Worm (Caenorhabditis elegans): Measurements from ENCODE around the gene F53B7.4.
A peak's percentile ranks its signal among the peaks of the same experiment; 100 is the strongest.

F53B7.4 gene

DNA sequence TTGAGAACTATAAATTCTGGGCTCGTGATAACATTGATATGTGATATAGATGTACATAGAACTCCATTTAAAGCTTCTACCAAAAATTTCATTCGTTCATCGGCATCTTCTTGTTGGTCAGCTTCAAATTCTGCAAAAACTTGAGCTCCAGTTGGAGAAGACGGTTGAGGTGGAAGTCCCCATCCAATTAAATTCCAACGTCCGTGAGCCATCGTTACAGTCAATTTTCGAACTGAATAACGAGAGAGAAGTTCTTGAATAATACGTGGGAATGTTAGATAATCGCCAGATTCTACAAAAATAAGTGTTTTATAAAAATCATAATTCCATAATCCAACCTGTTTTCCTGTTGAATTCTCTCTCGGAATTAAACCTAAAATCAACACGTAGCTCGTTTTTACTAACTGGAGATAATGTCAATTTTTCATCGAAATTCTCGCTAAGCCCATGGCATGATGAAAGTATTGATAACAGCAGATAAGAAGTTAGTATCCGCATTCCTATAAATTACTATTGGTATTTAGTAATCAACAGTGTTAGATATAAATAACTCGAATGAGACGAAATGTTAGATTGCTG lies 43.9 kb downstream of the F53B7.4 start, which contains the start of gene pigt-1:
TSS of gene pigt-1 (minus strand) at position 500 of the 579 bp plus-strand sequence.
- TF ChIP-seq snu-23 (GFP tag; optimal IDR thresholded peaks at IDR 0.05), result peak; percentile 14
- TF ChIP-seq mdl-1 (tag; optimal IDR thresholded peaks at IDR 0.05), result no peak
- TF ChIP-seq ztf-4 (tag; optimal IDR thresholded peaks at IDR 0.05), result peak; percentile 33
- peak; percentile 15 for TF ChIP-seq elt-2 (tag; optimal IDR thresholded peaks at IDR 0.05)
- no peak for TF ChIP-seq efl-1 (optimal IDR thresholded peaks at IDR 0.05)
- peak in 1 of 2 experiments; percentile 89 for TF ChIP-seq efl-1 (GFP tag; optimal IDR thresholded peaks at IDR 0.05 in 1 of 2)
- peak; percentile 58 for TF ChIP-seq nhr-85 (tag)
- no peak for TF ChIP-seq F16B12.6 (tag; optimal IDR thresholded peaks at IDR 0.05)
- peak; percentile 44 for TF ChIP-seq nhr-71 (tag; optimal IDR thresholded peaks at IDR 0.05)
- TF ChIP-seq tbx-2 (tag; optimal IDR thresholded peaks at IDR 0.05), result peak; percentile 20
- no peak for TF ChIP-seq xbp-1 (tag; optimal IDR thresholded peaks at IDR 0.05)
- peak; percentile 35 for TF ChIP-seq nhr-47 (tag; optimal IDR thresholded peaks at IDR 0.05)
- TF ChIP-seq C34B4.2 (tag; optimal IDR thresholded peaks at IDR 0.05), result no peak
- no peak for TF ChIP-seq Y116A8C.19 (tag; optimal IDR thresholded peaks at IDR 0.05; ENCODE audit: borderline replicate concordance)
- peak in 1 of 2 experiments; percentile 22 for TF ChIP-seq lsy-2 (tag; optimal IDR thresholded peaks at IDR 0.05)
- TF ChIP-seq lin-39 (tag; optimal IDR thresholded peaks at IDR 0.05), result no peak
- TF ChIP-seq aly-2 (tag; optimal IDR thresholded peaks at IDR 0.05), result peak; percentile 44
- TF ChIP-seq nhr-20 (tag; optimal IDR thresholded peaks at IDR 0.05), result peak; percentile 15
- TF ChIP-seq nhr-90 (tag; optimal IDR thresholded peaks at IDR 0.05; ENCODE audit: poor library complexity), result peak; percentile 50
- TF ChIP-seq zag-1 (tag; optimal IDR thresholded peaks at IDR 0.05), result no peak

DNA sequence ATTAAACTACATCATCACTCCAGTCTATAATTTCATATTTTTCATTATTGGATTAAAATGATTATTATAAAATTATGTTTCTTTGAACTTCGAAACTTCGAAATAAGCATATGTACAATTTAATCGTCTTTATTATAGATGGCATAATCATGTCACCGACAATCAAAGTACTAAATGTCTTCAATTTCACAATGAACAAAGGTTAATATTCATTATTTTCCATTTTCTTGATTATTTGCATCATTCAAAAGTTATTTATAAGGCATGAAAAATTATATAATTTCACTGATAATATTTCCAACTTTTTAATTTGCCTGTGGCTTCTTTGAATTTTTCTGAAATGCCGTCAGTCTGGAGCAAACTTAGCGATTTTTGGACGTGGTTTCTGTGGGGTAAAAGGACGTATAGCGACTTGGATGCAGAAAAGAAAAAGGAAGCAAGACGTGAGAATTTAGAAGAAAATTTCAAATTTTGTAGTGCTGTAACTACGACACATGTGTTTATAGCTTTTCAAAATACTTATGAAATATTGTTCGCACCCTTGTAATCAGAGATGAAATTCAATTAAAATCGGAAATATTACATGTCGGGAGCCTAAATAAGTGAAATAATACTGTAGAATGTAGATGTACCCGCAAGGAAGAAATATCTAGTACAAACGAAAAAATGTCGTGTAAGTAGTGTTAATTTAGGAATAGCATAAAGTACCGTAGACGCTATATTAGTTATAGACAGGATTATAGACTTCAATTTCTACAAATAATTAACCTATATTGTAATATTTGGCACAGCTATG lies 46.5 kb downstream of the F53B7.4 start, which contains the start of gene F17C11.13:
TSS of gene F17C11.13 (plus strand) at position 243 of the 796 bp plus-strand sequence.
- TF ChIP-seq efl-1 (optimal IDR thresholded peaks at IDR 0.05), result no peak
- peak in 1 of 2 experiments; percentile 34 for TF ChIP-seq efl-1 (GFP tag; optimal IDR thresholded peaks at IDR 0.05 in 1 of 2)
- TF ChIP-seq aha-1 (tag; optimal IDR thresholded peaks at IDR 0.05), result no peak
- TF ChIP-seq elt-2 (tag; optimal IDR thresholded peaks at IDR 0.05), result peak; percentile 11

DNA sequence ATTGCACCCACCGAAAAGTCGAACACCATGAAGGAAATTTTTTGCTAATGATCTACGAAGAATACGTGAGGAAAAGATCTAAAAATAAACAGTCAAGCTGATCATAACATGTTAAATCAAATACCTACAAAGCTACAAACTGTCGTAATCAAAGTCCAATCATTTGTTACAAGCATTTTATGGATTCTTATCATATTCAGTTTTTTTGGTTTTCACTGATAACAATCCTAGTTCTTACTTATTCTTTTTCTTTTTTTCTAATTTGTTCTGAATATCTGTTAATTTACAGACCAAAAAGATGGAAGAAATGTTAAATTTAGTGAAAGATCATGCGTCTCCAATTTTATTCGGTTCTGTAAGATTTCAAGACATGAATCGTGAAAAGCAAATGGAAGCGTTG lies 47.5 kb downstream of the F53B7.4 start, which contains the start of gene F17C11.6:
TSS of gene F17C11.6 (plus strand) at position 290 of the 400 bp plus-strand sequence.
- TF ChIP-seq C16A3.4 (tag; optimal IDR thresholded peaks at IDR 0.05) (no peak), elt-3 (tag; optimal IDR thresholded peaks at IDR 0.05) (no peak), hlh-4 (tag; optimal IDR thresholded peaks at IDR 0.05) (no peak), unc-130 (tag; optimal IDR thresholded peaks at IDR 0.05) (no peak), aha-1 (tag; optimal IDR thresholded peaks at IDR 0.05) (no peak), lir-3 (tag; optimal IDR thresholded peaks at IDR 0.05; ENCODE audit: poor library complexity) (no peak), isw-1 (GFP tag; IDR thresholded peaks at IDR 0.05) (no peak), jun-1 (tag; optimal IDR thresholded peaks at IDR 0.05) (no peak), nhr-85 (tag) (no peak), nhr-47 (tag; optimal IDR thresholded peaks at IDR 0.05) (no peak)

DNA sequence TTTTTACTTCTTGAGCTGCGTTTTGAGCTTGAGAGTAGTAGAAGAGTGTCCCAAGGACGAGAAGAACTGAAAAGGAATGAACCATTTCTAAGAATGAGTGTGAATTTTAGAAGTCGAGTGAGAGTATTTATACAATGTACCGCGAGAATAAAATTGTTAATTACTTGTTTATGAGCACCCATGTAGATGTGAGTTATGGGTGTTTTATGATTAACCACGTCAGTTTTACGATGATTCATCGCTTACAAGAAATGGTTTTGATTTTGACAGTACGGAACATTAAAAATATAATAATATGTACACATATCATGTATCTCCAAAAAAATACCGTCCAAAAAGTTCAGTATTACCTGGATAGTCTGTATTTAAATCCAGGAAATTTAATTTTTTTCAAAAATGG lies 48.0 kb downstream of the F53B7.4 start, which contains the start of gene clec-221:
TSS of gene clec-221 (minus strand) at position 101 of the 400 bp plus-strand sequence.
- TF ChIP-seq aha-1 (tag; optimal IDR thresholded peaks at IDR 0.05) (no peak), dpl-1 (GFP tag; optimal IDR thresholded peaks at IDR 0.05) (no peak)

- TF ChIP-seq nhr-85 (tag), result peak; percentile 51
- TF ChIP-seq pag-3 (tag; optimal IDR thresholded peaks at IDR 0.05; ENCODE audit: borderline replicate concordance, insufficient read depth), result no peak
- TF ChIP-seq unc-98 (GFP tag; IDR thresholded peaks at IDR 0.05), result no peak
- TF ChIP-seq pax-3 (tag; optimal IDR thresholded peaks at IDR 0.05), result no peak
- TF ChIP-seq hlh-17 (GFP tag; optimal IDR thresholded peaks at IDR 0.05; ENCODE audit: borderline replicate concordance), result no peak
- TF ChIP-seq nhr-76 (tag; optimal IDR thresholded peaks at IDR 0.05), result no peak
- no peak for TF ChIP-seq aly-2 (tag; optimal IDR thresholded peaks at IDR 0.05)
- no peak for TF ChIP-seq C34B4.2 (tag; optimal IDR thresholded peaks at IDR 0.05)
- no peak for TF ChIP-seq unc-30 (tag; optimal IDR thresholded peaks at IDR 0.05)
- peak in 1 of 2 experiments; percentile 4 for TF ChIP-seq efl-1 (optimal IDR thresholded peaks at IDR 0.05)
- peak in 1 of 2 experiments; percentile 80 for TF ChIP-seq efl-1 (GFP tag; optimal IDR thresholded peaks at IDR 0.05 in 1 of 2)
- no peak for TF ChIP-seq zip-4 (GFP tag; optimal IDR thresholded peaks at IDR 0.05)
- no peak for TF ChIP-seq elt-3 (tag; optimal IDR thresholded peaks at IDR 0.05)
- no peak for TF ChIP-seq dsc-1 (tag; optimal IDR thresholded peaks at IDR 0.05)
- TF ChIP-seq mef-2 (tag; optimal IDR thresholded peaks at IDR 0.05), result no peak
- TF ChIP-seq tlp-1 (tag; optimal IDR thresholded peaks at IDR 0.05), result no peak
- no peak for TF ChIP-seq ets-5 (GFP tag; IDR thresholded peaks at IDR 0.05)
Observed at ce11 chrV:10953471-10954155, 48.7 kb downstream of the F53B7.4 start.

Measured in whole organism, L1 larva.